Worm (Caenorhabditis elegans) whole organism, L1 larva: ENCODE results near the gene clc-8.

ENCODE experiments used
- C34B4.2 ChIP-seq: sonication (generic microtip); optimal IDR thresholded peaks from 2 replicates; lab custom pipeline; 2017; ENCODE audit warnings: mild to moderate bottlenecking, missing genetic modification characterization, missing compliant biosample characterization
- aha-1 ChIP-seq: fragments of 150-350 bp; optimal IDR thresholded peaks from 2 replicates; lab custom pipeline; 2014; ENCODE audit warnings: missing biosample characterization, missing genetic modification characterization
- blmp-1 ChIP-seq: fragments of 150-350 bp; optimal IDR thresholded peaks from 2 replicates; lab custom pipeline; 2014; ENCODE audit warnings: missing biosample characterization, missing genetic modification characterization
- ceh-8 ChIP-seq: fragments of 200-800 bp; sonication (Bioruptor generic); optimal IDR thresholded peaks from 2 replicates; lab custom pipeline; 2018; ENCODE audit warnings: mild to moderate bottlenecking, missing genetic modification characterization, moderate library complexity, missing compliant biosample characterization
- ceh-88 ChIP-seq: fragments of 200-800 bp; sonication (Bioruptor generic); IDR thresholded peaks from 2 replicates; pipeline ENCODE4 v1.3.6; 2022; ENCODE audit warnings: missing genetic modification characterization, missing compliant biosample characterization
- ceh-90 ChIP-seq: sonication (generic microtip); optimal IDR thresholded peaks from 2 replicates; lab custom pipeline; 2016; ENCODE audit warnings: missing genetic modification characterization, missing compliant biosample characterization
- ces-1 ChIP-seq: fragments of 150-350 bp; optimal IDR thresholded peaks from 2 replicates; lab custom pipeline; 2014; ENCODE audit warnings: missing biosample characterization, missing genetic modification reagents, missing genetic modification characterization
- dpl-1 ChIP-seq, 3 experiments: fragments of 150-350 bp in 2 of 3; sonication (generic microtip) in 1 of 3; optimal IDR thresholded peaks; 2 replicates each; lab custom pipeline; 2014 to 2017; ENCODE audit warnings: missing biosample characterization in 3 of 3, missing genetic modification characterization in 3 of 3, missing genetic modification reagents in 3 of 3
- dsc-1 ChIP-seq: sonication (generic microtip); optimal IDR thresholded peaks from 2 replicates; lab custom pipeline; 2016; ENCODE audit warnings: mild to moderate bottlenecking, missing genetic modification characterization, missing compliant biosample characterization
- egl-13 ChIP-seq: sonication (generic microtip); optimal IDR thresholded peaks from 2 replicates; lab custom pipeline; 2016; ENCODE audit warnings: missing genotype, missing genetic modification reagents, missing genetic modification characterization, missing compliant biosample characterization
- fkh-4 ChIP-seq: sonication (generic microtip); optimal IDR thresholded peaks from 2 replicates; lab custom pipeline; 2016; ENCODE audit warnings: missing compliant biosample characterization, missing genetic modification characterization, borderline replicate concordance
- fos-1 ChIP-seq: fragments of 150-350 bp; optimal IDR thresholded peaks from 2 replicates; lab custom pipeline; 2014; ENCODE audit warnings: missing biosample characterization, missing genetic modification characterization
- hlh-17 ChIP-seq: fragments of 200-800 bp; sonication (Bioruptor generic); optimal IDR thresholded peaks from 2 replicates; lab custom pipeline; 2018; ENCODE audit warnings: missing genetic modification characterization, mild to moderate bottlenecking, missing compliant biosample characterization, moderate library complexity, borderline replicate concordance
- hlh-4 ChIP-seq: sonication (generic microtip); optimal IDR thresholded peaks from 2 replicates; lab custom pipeline; 2016; ENCODE audit warnings: mild to moderate bottlenecking, missing genetic modification characterization, missing compliant biosample characterization
- irx-1 ChIP-seq: sonication (generic microtip); optimal IDR thresholded peaks from 2 replicates; lab custom pipeline; 2016; ENCODE audit warnings: missing genetic modification characterization, missing compliant biosample characterization
- lin-15B ChIP-seq: fragments of 150-350 bp; sonication (generic microtip); optimal IDR thresholded peaks from 3 replicates; lab custom pipeline; 2014; ENCODE audit warnings: missing biosample characterization, missing genetic modification characterization
- lin-39 ChIP-seq: fragments of 150-350 bp; optimal IDR thresholded peaks from 2 replicates; lab custom pipeline; 2014; ENCODE audit warnings: missing biosample characterization, missing genetic modification reagents, missing genetic modification characterization
- lsy-2 ChIP-seq, 2 experiments: fragments of 150-350 bp; optimal IDR thresholded peaks; 2 replicates each; lab custom pipeline; 2014; ENCODE audit warnings: missing biosample characterization in 2 of 2, missing genetic modification characterization in 2 of 2
- mef-2 ChIP-seq: fragments of 150-350 bp; optimal IDR thresholded peaks from 2 replicates; lab custom pipeline; 2014; ENCODE audit warnings: missing biosample characterization, missing genetic modification characterization
- nhr-19 ChIP-seq: fragments of 200-800 bp; sonication (Bioruptor generic); conservative IDR thresholded peaks from 2 replicates; pipeline ENCODE4 v1.3.6; 2022; ENCODE audit warnings: missing genetic modification characterization, missing compliant biosample characterization
- nhr-237 ChIP-seq: fragments of 150-350 bp; optimal IDR thresholded peaks from 2 replicates; lab custom pipeline; 2014; ENCODE audit warnings: missing biosample characterization, missing genetic modification characterization
- nhr-47 ChIP-seq: sonication (generic microtip); optimal IDR thresholded peaks from 2 replicates; lab custom pipeline; 2016; ENCODE audit warnings: mild to moderate bottlenecking, missing genetic modification characterization, moderate library complexity, missing compliant biosample characterization
- nhr-84 ChIP-seq: sonication (generic microtip); optimal IDR thresholded peaks from 2 replicates; lab custom pipeline; 2017; ENCODE audit warnings: missing biosample characterization, missing genetic modification characterization
- nhr-85 ChIP-seq: sonication (generic microtip); peaks from one replicate; lab custom pipeline; 2016; ENCODE audit warnings: missing genetic modification characterization, inconsistent platforms, missing compliant biosample characterization
- pag-3 ChIP-seq: sonication (generic microtip); optimal IDR thresholded peaks from 2 replicates; lab custom pipeline; 2017; ENCODE audit warnings: missing genetic modification characterization, mild to moderate bottlenecking, missing compliant biosample characterization, antibody characterized with exemption, borderline replicate concordance; ENCODE audit not compliant: insufficient read depth
- pqm-1 ChIP-seq: sonication (generic microtip); optimal IDR thresholded peaks from 3 replicates; lab custom pipeline; 2017; ENCODE audit warnings: missing biosample characterization, missing genetic modification characterization
- skn-1 ChIP-seq: fragments of 150-350 bp; optimal IDR thresholded peaks from 2 replicates; lab custom pipeline; 2014; ENCODE audit warnings: missing biosample characterization, missing genetic modification characterization
- sox-4 ChIP-seq: sonication (generic microtip); optimal IDR thresholded peaks from 2 replicates; lab custom pipeline; 2016; ENCODE audit warnings: missing genetic modification characterization, missing compliant biosample characterization
- swsn-7 ChIP-seq: sonication (generic microtip); optimal IDR thresholded peaks from 2 replicates; lab custom pipeline; 2016; ENCODE audit warnings: missing genetic modification characterization, missing compliant biosample characterization
- unc-62 ChIP-seq: fragments of 150-350 bp; optimal IDR thresholded peaks from 2 replicates; lab custom pipeline; 2014; ENCODE audit warnings: missing biosample characterization, missing genetic modification reagents, missing genetic modification characterization
- unc-98 ChIP-seq: fragments of 200-800 bp; sonication (Bioruptor generic); IDR thresholded peaks from 2 replicates; pipeline ENCODE4 v1.3.6; 2022; ENCODE audit warnings: missing genetic modification characterization, missing compliant biosample characterization
- zag-1 ChIP-seq: fragments of 150-350 bp; optimal IDR thresholded peaks from 2 replicates; lab custom pipeline; 2014; ENCODE audit warnings: missing biosample characterization, missing genetic modification characterization
- ztf-11 ChIP-seq, 2 experiments: sonication (generic microtip); optimal IDR thresholded peaks; 2 replicates each; lab custom pipeline; 2016 to 2017; ENCODE audit warnings: missing genetic modification characterization in 2 of 2, missing biosample characterization in 1 of 2, missing compliant biosample characterization in 1 of 2

clc-8 gene

ce11 chrIV:14377267-14377814 lies 16.6 kb upstream of the clc-8 start:
- no peak for TF ChIP-seq mef-2 (tag; lab: Kevin White, UChicago)
- TF ChIP-seq ztf-11 (tag; optimal IDR thresholded peaks at IDR 0.05; lab: Kevin White, UChicago), result no peak
- TF ChIP-seq ces-1 (GFP tag; lab: Kevin White, UChicago), result no peak
- no peak for TF ChIP-seq dpl-1 (GFP tag; optimal IDR thresholded peaks at IDR 0.05; lab: Kevin White, UChicago)

ce11 chrIV:14377850-14378249 lies 16.1 kb upstream of the clc-8 start:
- TF ChIP-seq ceh-90 (tag; lab: Kevin White, UChicago), result no peak
- no peak for TF ChIP-seq lin-39 (tag; lab: Kevin White, UChicago)
- no peak for TF ChIP-seq nhr-47
- TF ChIP-seq C34B4.2 (tag; lab: Kevin White, UChicago), result no peak
- TF ChIP-seq blmp-1 (tag; lab: Kevin White, UChicago), result no peak
- no peak for TF ChIP-seq ceh-88
- no peak for TF ChIP-seq nhr-19
- TF ChIP-seq lin-15B (tag; lab: Kevin White, UChicago), result no peak
- TF ChIP-seq nhr-237 (tag; lab: Kevin White, UChicago), result no peak
- no peak for TF ChIP-seq aha-1 (tag; lab: Kevin White, UChicago)
- TF ChIP-seq pqm-1 (tag; lab: Kevin White, UChicago), result no peak
- TF ChIP-seq hlh-17, result no peak
- no peak for TF ChIP-seq fos-1
- no peak for TF ChIP-seq irx-1 (tag; lab: Kevin White, UChicago)
- no peak for TF ChIP-seq unc-98 (GFP tag; lab: Robert Waterston, UW)
- TF ChIP-seq nhr-85, result no peak
- no peak for TF ChIP-seq pag-3 (tag; lab: Kevin White, UChicago)

- TF ChIP-seq egl-13 (tag; lab: Kevin White, UChicago), result no peak
- TF ChIP-seq dsc-1 (tag; lab: Kevin White, UChicago), result peak; percentile 86
- no peak for TF ChIP-seq unc-62 (GFP tag; lab: Kevin White, UChicago)
- no peak for TF ChIP-seq nhr-84 (tag; lab: Kevin White, UChicago)
- peak; percentile 69 for TF ChIP-seq fkh-4 (tag; lab: Kevin White, UChicago)
- no peak for TF ChIP-seq hlh-4 (tag; lab: Kevin White, UChicago)
Measured at ce11 chrIV:14379191-14379590, 14.7 kb upstream of the clc-8 start.

- TF ChIP-seq unc-98 (GFP tag; lab: Robert Waterston, UW) (no peak), lin-15B (tag; lab: Kevin White, UChicago) (no peak), zag-1 (tag; lab: Kevin White, UChicago) (no peak), sox-4 (tag; lab: Kevin White, UChicago) (no peak), lsy-2 (tag; optimal IDR thresholded peaks at IDR 0.05; lab: Kevin White, UChicago) (no peak), ceh-8 (GFP tag; lab: Kevin White, UChicago) (no peak), ztf-11 (tag; optimal IDR thresholded peaks at IDR 0.05; lab: Kevin White, UChicago) (no peak)
Measured at ce11 chrIV:14383474-14383873, 10.5 kb upstream of the clc-8 start, which contains the start of gene paqr-3. Gene paqr-3 (minus strand): TSS chrIV:14383683.

ce11 chrIV:14384194-14384593 lies 9.7 kb upstream of the clc-8 start:
- TF ChIP-seq nhr-19 (no peak), swsn-7 (tag; lab: Kevin White, UChicago) (no peak), skn-1 (tag; lab: Kevin White, UChicago) (no peak), blmp-1 (tag; lab: Kevin White, UChicago) (peak; percentile 50), ces-1 (GFP tag; lab: Kevin White, UChicago) (no peak)
- TF ChIP-seq, all 84 proteins: peak for 1
